Worm (Caenorhabditis elegans) whole organism, L4 larva: ENCODE measurements around the gene erp-44.2.

Experiments
- duxl-1 ChIP-seq: sonication (generic microtip); optimal IDR thresholded peaks from 2 replicates; lab custom pipeline; 2016; ENCODE audit warnings: mild to moderate bottlenecking, missing genetic modification characterization, moderate library complexity, missing compliant biosample characterization; ENCODE audit not compliant: poor library complexity
- lim-7 ChIP-seq: fragments of 200-800 bp; sonication (Bioruptor generic); IDR thresholded peaks from 2 replicates; pipeline ENCODE4 v1.3.6; 2022; ENCODE audit warnings: missing genetic modification characterization, missing compliant biosample characterization
- mep-1 ChIP-seq: fragments of 150-350 bp; sonication (generic microtip); optimal IDR thresholded peaks from 3 replicates; lab custom pipeline; 2014; ENCODE audit warnings: missing biosample characterization, missing genetic modification characterization
- snpc-1.2 ChIP-seq: fragments of 200-800 bp; sonication (Bioruptor generic); IDR thresholded peaks from 2 replicates; pipeline ENCODE4 v1.3.6; 2022; ENCODE audit warnings: missing genetic modification reagents, missing genetic modification characterization, missing compliant biosample characterization
- unc-130 ChIP-seq: sonication (generic microtip); optimal IDR thresholded peaks from 2 replicates; lab custom pipeline; 2016; ENCODE audit warnings: missing genetic modification reagents, missing genetic modification characterization, missing compliant biosample characterization

- TF ChIP-seq snpc-1.2 (GFP tag; lab: Robert Waterston, UW), result peak; percentile 61
- no peak for TF ChIP-seq duxl-1 (tag; lab: Kevin White, UChicago)
- no peak for TF ChIP-seq unc-130 (GFP tag; lab: Kevin White, UChicago)
- no peak for TF ChIP-seq mep-1
- no peak for TF ChIP-seq lim-7 (GFP tag; lab: Robert Waterston, UW)
These were observed 34.1 kb downstream of the erp-44.2 start for ce11 chrIV:7800338-7800737.
